Worm (Caenorhabditis elegans): ENCODE data around the gene F22D3.4.

ce11 chrII:6909568-6910122 lies 17.8 kb downstream of the F22D3.4 start, which contains the start of gene asm-1:
- no peak for TF ChIP-seq dao-5 (tag; optimal IDR thresholded peaks at IDR 0.05)
- no peak for TF ChIP-seq him-1 (tag; optimal IDR thresholded peaks at IDR 0.05)

All from whole organism, L4/young adult.